Worm (Caenorhabditis elegans): ENCODE results near the gene C49F5.8.

C49F5.8 gene

ce11 chrX:11996606-11997005 lies 36.7 kb downstream of the C49F5.8 start:
- TF ChIP-seq elt-2 (tag; optimal IDR thresholded peaks at IDR 0.05) (peak; percentile 32), eor-1 (tag; optimal IDR thresholded peaks at IDR 0.05) (no peak), pha-4 (tag; optimal IDR thresholded peaks at IDR 0.05) (peak; percentile 42), pqm-1 (tag; optimal IDR thresholded peaks at IDR 0.05) (peak; percentile 66)

- no peak for TF ChIP-seq elt-1 (tag; optimal IDR thresholded peaks at IDR 0.05)
- TF ChIP-seq jun-1 (tag; optimal IDR thresholded peaks at IDR 0.05): no peak
- TF ChIP-seq nfya-1 (tag; optimal IDR thresholded peaks at IDR 0.05; ENCODE audit: insufficient read depth): no peak
- TF ChIP-seq pqm-1 (tag; optimal IDR thresholded peaks at IDR 0.05): peak; percentile 36
- TF ChIP-seq nhr-25 (tag; optimal IDR thresholded peaks at IDR 0.05): no peak
- TF ChIP-seq nhr-67 (tag; optimal IDR thresholded peaks at IDR 0.05): no peak
- TF ChIP-seq elt-2 (tag; optimal IDR thresholded peaks at IDR 0.05): peak; percentile 45
- no peak for TF ChIP-seq elt-3 (tag; optimal IDR thresholded peaks at IDR 0.05)
Measured at ce11 chrX:11999573-11999972, 39.6 kb downstream of the C49F5.8 start.

- no peak for TF ChIP-seq nhr-12 (tag; optimal IDR thresholded peaks at IDR 0.05)
- peak; percentile 2 for TF ChIP-seq pqm-1 (tag; optimal IDR thresholded peaks at IDR 0.05)
- TF ChIP-seq nhr-43 (tag; optimal IDR thresholded peaks at IDR 0.05; ENCODE audit: poor library complexity, severe bottlenecking): no peak
- peak; percentile 67 for TF ChIP-seq elt-2 (tag; optimal IDR thresholded peaks at IDR 0.05)
Measured at ce11 chrX:12001600-12001999, 41.7 kb downstream of the C49F5.8 start.

DNA sequence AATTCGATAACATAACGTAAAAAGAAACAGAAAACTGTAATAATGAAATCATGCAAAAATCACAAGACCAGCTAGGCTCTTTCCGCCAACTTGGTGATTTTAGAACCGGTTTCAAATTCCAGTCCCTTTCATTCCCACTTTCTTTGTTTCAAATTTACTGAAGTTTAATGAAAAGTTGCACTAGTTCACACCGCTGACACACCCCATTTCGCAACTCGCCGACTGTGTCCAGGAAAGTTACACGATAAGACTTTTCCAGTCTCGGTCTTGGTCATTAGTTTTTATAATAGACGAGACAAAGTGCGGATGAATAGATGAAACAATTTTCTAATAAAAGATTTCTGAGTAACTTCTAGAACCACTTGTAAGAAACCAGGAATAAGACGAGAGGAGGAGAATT lies 44.0 kb downstream of the C49F5.8 start:
- TF ChIP-seq pqm-1 (tag; optimal IDR thresholded peaks at IDR 0.05) (peak; percentile 2), nhr-43 (tag; optimal IDR thresholded peaks at IDR 0.05; ENCODE audit: poor library complexity, severe bottlenecking) (no peak), nfya-1 (tag; optimal IDR thresholded peaks at IDR 0.05; ENCODE audit: insufficient read depth) (no peak), elt-2 (tag; optimal IDR thresholded peaks at IDR 0.05) (peak; percentile 35)

DNA sequence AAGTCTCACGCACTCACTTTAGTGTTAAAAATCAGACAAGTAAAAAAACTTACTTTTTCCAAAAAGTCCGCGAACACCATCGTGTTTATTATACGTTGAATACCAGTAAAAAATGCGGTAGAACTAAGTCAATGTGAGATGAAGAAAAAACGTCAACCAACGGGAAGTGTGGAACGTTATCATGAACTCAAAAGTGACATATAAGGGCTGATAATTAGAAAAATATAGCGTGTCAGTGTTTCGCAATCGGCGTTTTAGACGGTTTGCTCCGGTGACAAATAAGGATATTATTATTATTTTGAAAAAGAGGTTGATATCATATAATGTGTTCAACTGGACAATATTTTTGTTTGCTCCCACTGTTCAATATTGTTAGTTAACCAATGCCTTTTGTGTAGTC lies 45.0 kb downstream of the C49F5.8 start:
- TF ChIP-seq elt-3 (tag; optimal IDR thresholded peaks at IDR 0.05): no peak
- no peak for TF ChIP-seq skn-1 (tag; optimal IDR thresholded peaks at IDR 0.05)
- no peak for TF ChIP-seq pha-4 (tag; optimal IDR thresholded peaks at IDR 0.05)
- TF ChIP-seq pqm-1 (tag; optimal IDR thresholded peaks at IDR 0.05): peak; percentile 40
- TF ChIP-seq jun-1 (tag; optimal IDR thresholded peaks at IDR 0.05): peak; percentile 1
- TF ChIP-seq ceh-82 (tag; optimal IDR thresholded peaks at IDR 0.05): no peak
- TF ChIP-seq egl-5 (tag; optimal IDR thresholded peaks at IDR 0.05): no peak
- TF ChIP-seq nhr-25 (tag; optimal IDR thresholded peaks at IDR 0.05): no peak
- no peak for TF ChIP-seq nhr-12 (tag; optimal IDR thresholded peaks at IDR 0.05)
- no peak for TF ChIP-seq ceh-16 (tag; optimal IDR thresholded peaks at IDR 0.05)
- peak; percentile 70 for TF ChIP-seq elt-2 (tag; optimal IDR thresholded peaks at IDR 0.05)

DNA sequence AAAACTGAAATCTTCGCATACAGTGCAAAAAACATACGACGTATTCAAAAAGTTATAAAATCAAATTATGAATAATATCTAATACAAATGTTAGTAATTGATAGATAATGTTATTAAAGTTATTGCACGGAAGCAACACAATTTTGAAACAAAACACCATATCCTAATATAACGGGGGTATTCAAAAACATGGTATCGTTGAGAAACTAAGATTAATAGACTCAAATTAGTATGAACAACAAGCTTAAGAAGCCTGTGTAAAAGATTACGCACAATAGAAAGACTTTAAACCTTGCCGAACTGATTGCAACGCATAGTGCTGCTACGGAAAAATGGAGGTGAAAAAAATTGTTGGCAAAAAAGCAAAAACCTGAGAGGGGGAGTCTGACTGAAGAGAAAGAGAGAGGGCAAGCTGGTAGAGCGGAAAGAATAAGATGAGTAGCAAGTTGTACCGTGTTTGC lies 45.6 kb downstream of the C49F5.8 start, which contains the start of gene sma-5:
TSS of gene sma-5 (minus strand) at position 51 of the 461 bp plus-strand sequence.
- TF ChIP-seq fos-1 (tag; optimal IDR thresholded peaks at IDR 0.05): no peak
- TF ChIP-seq unc-39 (tag; optimal IDR thresholded peaks at IDR 0.05): no peak
- TF ChIP-seq ceh-82 (tag; optimal IDR thresholded peaks at IDR 0.05): no peak
- TF ChIP-seq ZK546.5 (tag; optimal IDR thresholded peaks at IDR 0.05): no peak
- no peak for TF ChIP-seq egl-27 (tag; optimal IDR thresholded peaks at IDR 0.05)
- no peak for TF ChIP-seq nfya-1 (tag; optimal IDR thresholded peaks at IDR 0.05; ENCODE audit: insufficient read depth)
- TF ChIP-seq unc-62 (GFP tag; optimal IDR thresholded peaks at IDR 0.05): no peak
- no peak for TF ChIP-seq nhr-25 (tag; optimal IDR thresholded peaks at IDR 0.05)
- TF ChIP-seq lsy-12 (tag; optimal IDR thresholded peaks at IDR 0.05): no peak

DNA sequence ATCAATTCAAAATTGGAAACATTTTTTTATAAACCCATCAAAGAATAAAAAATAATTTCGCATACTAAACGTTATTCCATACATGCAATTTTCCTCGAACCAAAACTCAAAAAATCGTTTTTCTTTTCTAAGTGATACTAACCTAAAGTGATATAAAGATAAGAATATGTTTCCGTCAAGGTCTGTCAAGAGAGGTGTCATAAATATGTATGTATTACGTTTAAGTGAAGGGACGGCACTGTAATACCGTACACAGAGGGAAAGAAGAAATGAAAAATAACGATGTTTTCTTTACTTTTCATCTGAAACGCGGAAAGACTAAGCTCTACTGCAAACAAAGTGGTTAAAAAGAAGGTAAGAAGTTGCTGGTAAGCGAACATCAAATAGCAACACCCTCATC lies 46.5 kb downstream of the C49F5.8 start:
- TF ChIP-seq elt-2 (tag; optimal IDR thresholded peaks at IDR 0.05): peak; percentile 8
- TF ChIP-seq unc-62 (GFP tag; optimal IDR thresholded peaks at IDR 0.05): no peak

DNA sequence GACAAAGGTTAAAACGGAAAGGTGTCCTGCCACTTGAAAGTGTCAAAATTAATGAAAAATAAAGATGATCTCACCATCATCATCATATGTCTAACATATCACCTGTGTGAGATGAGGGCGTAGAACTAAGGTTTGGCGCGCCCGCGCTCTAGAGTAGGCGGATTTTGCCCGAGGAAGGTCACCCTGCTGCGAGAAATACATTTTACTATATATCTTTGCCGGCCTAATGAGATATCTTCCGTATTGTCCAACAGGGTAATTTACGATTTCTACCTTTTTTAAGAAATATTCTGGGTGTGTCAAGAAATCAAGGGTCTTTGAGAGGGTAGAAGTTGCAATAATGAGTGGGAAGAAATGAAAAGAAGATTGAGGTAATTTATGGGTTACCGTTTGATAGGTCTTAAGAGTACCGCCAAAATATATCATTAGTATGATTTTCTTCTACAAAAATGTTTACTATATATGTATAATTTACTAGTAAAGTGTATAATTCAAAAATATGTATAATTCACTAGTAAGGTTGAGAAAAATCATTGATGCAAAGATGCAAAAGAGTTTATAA lies 48.0 kb downstream of the C49F5.8 start:
- TF ChIP-seq nhr-25 (tag; optimal IDR thresholded peaks at IDR 0.05) (peak; percentile 29), lin-39 (tag; optimal IDR thresholded peaks at IDR 0.05) (no peak)
